Worm (Caenorhabditis elegans) whole organism, L2 larva: ENCODE results near the gene hst-6.

Experiments
- C34F6.9 ChIP-seq: fragments of 150-350 bp; optimal IDR thresholded peaks from 2 replicates; lab custom pipeline; 2014; ENCODE audit warnings: missing biosample characterization, missing genetic modification characterization
- F13H6.1 ChIP-seq: sonication (generic microtip); optimal IDR thresholded peaks from 2 replicates; lab custom pipeline; 2016; ENCODE audit warnings: missing genetic modification characterization, missing compliant biosample characterization
- R02D3.7 ChIP-seq: fragments of 150-350 bp; optimal IDR thresholded peaks from 2 replicates; lab custom pipeline; 2014; ENCODE audit warnings: missing biosample characterization, missing genetic modification characterization
- Y55F3AM.14 ChIP-seq: fragments of 200-800 bp; sonication (Bioruptor generic); optimal IDR thresholded peaks from 2 replicates; lab custom pipeline; 2018; ENCODE audit warnings: mild to moderate bottlenecking, missing genetic modification characterization, missing compliant biosample characterization
- ZK546.5 ChIP-seq: sonication (generic microtip); optimal IDR thresholded peaks from 2 replicates; lab custom pipeline; 2017; ENCODE audit warnings: missing biosample characterization, missing genetic modification characterization
- alr-1 ChIP-seq: fragments of 150-350 bp; optimal IDR thresholded peaks from 2 replicates; lab custom pipeline; 2014; ENCODE audit warnings: missing biosample characterization, missing genetic modification characterization
- aly-2 ChIP-seq: fragments of 150-350 bp; optimal IDR thresholded peaks from 2 replicates; lab custom pipeline; 2014; ENCODE audit warnings: missing biosample characterization, missing genetic modification characterization
- ama-1 ChIP-seq: fragments of 150-350 bp; optimal IDR thresholded peaks from 2 replicates; lab custom pipeline; 2018; ENCODE audit warnings: inconsistent platforms
- blmp-1 ChIP-seq: sonication (generic microtip); optimal IDR thresholded peaks from 2 replicates; lab custom pipeline; 2017; ENCODE audit warnings: missing genetic modification characterization, mild to moderate bottlenecking, missing compliant biosample characterization, antibody characterized with exemption, moderate library complexity; ENCODE audit not compliant: insufficient read depth
- ceh-16 ChIP-seq: fragments of 150-350 bp; optimal IDR thresholded peaks from 2 replicates; lab custom pipeline; 2014; ENCODE audit warnings: missing biosample characterization, missing genetic modification characterization
- ceh-82 ChIP-seq: fragments of 150-350 bp; optimal IDR thresholded peaks from 2 replicates; lab custom pipeline; 2014; ENCODE audit warnings: missing biosample characterization, missing genetic modification characterization
- crh-2 ChIP-seq: sonication (generic microtip); optimal IDR thresholded peaks from 2 replicates; lab custom pipeline; 2017; ENCODE audit warnings: missing biosample characterization, missing genetic modification characterization
- dmd-4 ChIP-seq: sonication (generic microtip); optimal IDR thresholded peaks from 2 replicates; lab custom pipeline; 2017; ENCODE audit warnings: missing biosample characterization, missing genetic modification characterization
- egl-27 ChIP-seq: sonication (generic microtip); optimal IDR thresholded peaks from 3 replicates; lab custom pipeline; 2017; ENCODE audit warnings: missing biosample characterization, missing genetic modification reagents, missing genetic modification characterization
- elt-1 ChIP-seq: fragments of 150-350 bp; optimal IDR thresholded peaks from 2 replicates; lab custom pipeline; 2014; ENCODE audit warnings: missing biosample characterization, missing genetic modification characterization
- elt-3 ChIP-seq: sonication (generic microtip); optimal IDR thresholded peaks from 2 replicates; lab custom pipeline; 2017; ENCODE audit warnings: missing biosample characterization, missing genetic modification characterization
- fos-1 ChIP-seq: fragments of 150-350 bp; optimal IDR thresholded peaks from 2 replicates; lab custom pipeline; 2014; ENCODE audit warnings: missing biosample characterization, missing genetic modification characterization
- gmeb-1 ChIP-seq: fragments of 150-350 bp; optimal IDR thresholded peaks from 2 replicates; lab custom pipeline; 2014; ENCODE audit warnings: missing biosample characterization, missing genetic modification characterization
- lin-11 ChIP-seq: fragments of 150-350 bp; sonication (generic microtip); optimal IDR thresholded peaks from 2 replicates; lab custom pipeline; 2014; ENCODE audit warnings: missing biosample characterization, missing genetic modification characterization, inconsistent platforms, mixed read lengths
- lin-13 ChIP-seq: fragments of 150-350 bp; optimal IDR thresholded peaks from 2 replicates; lab custom pipeline; 2014; ENCODE audit warnings: missing biosample characterization, missing genetic modification reagents, missing genetic modification characterization
- lin-39 ChIP-seq: fragments of 150-350 bp; optimal IDR thresholded peaks from 2 replicates; lab custom pipeline; 2014; ENCODE audit warnings: missing biosample characterization, missing genetic modification reagents, missing genetic modification characterization
- lsy-2 ChIP-seq, 2 experiments: fragments of 150-350 bp in 1 of 2; sonication (generic microtip) in 1 of 2; optimal IDR thresholded peaks; 2 replicates each; lab custom pipeline; 2014 to 2017; ENCODE audit warnings: missing biosample characterization in 2 of 2, missing genetic modification characterization in 2 of 2
- mab-5 ChIP-seq: fragments of 150-350 bp; optimal IDR thresholded peaks from 2 replicates; lab custom pipeline; 2014; ENCODE audit warnings: missing biosample characterization, missing genetic modification characterization
- mbf-1 ChIP-seq: sonication (generic microtip); optimal IDR thresholded peaks from 2 replicates; lab custom pipeline; 2017; ENCODE audit warnings: missing biosample characterization, missing genetic modification characterization
- mdl-1 ChIP-seq, 2 experiments: fragments of 150-350 bp in 1 of 2; sonication (generic microtip) in 1 of 2; optimal IDR thresholded peaks; 2 replicates each; lab custom pipeline; 2017; ENCODE audit warnings: missing biosample characterization in 2 of 2, missing genetic modification characterization in 2 of 2
- nhr-10 ChIP-seq: sonication (generic microtip); optimal IDR thresholded peaks from 2 replicates; lab custom pipeline; 2017; ENCODE audit warnings: missing biosample characterization, missing genetic modification characterization
- nhr-11 ChIP-seq: fragments of 150-350 bp; optimal IDR thresholded peaks from 2 replicates; lab custom pipeline; 2014; ENCODE audit warnings: missing biosample characterization, missing genetic modification characterization
- nhr-12 ChIP-seq: fragments of 150-350 bp; optimal IDR thresholded peaks from 2 replicates; lab custom pipeline; 2014; ENCODE audit warnings: missing biosample characterization, missing genetic modification characterization
- nhr-129 ChIP-seq: fragments of 150-350 bp; optimal IDR thresholded peaks from 2 replicates; lab custom pipeline; 2014; ENCODE audit warnings: missing biosample characterization, missing genetic modification characterization
- nhr-21 ChIP-seq: fragments of 150-350 bp; optimal IDR thresholded peaks from 2 replicates; lab custom pipeline; 2014; ENCODE audit warnings: missing biosample characterization, missing genetic modification characterization
- nhr-23 ChIP-seq: fragments of 150-350 bp; optimal IDR thresholded peaks from 2 replicates; lab custom pipeline; 2014; ENCODE audit warnings: missing biosample characterization, missing genetic modification reagents, missing genetic modification characterization
- nhr-237 ChIP-seq: fragments of 150-350 bp; optimal IDR thresholded peaks from 2 replicates; lab custom pipeline; 2014; ENCODE audit warnings: missing biosample characterization, missing genetic modification characterization
- nhr-25 ChIP-seq: fragments of 150-350 bp; sonication (generic microtip); optimal IDR thresholded peaks from 3 replicates; lab custom pipeline; 2014; ENCODE audit warnings: missing biosample characterization, missing genetic modification characterization
- nhr-6 ChIP-seq: fragments of 150-350 bp; optimal IDR thresholded peaks from 2 replicates; lab custom pipeline; 2014; ENCODE audit warnings: missing biosample characterization, missing genetic modification characterization
- nhr-77 ChIP-seq: fragments of 150-350 bp; optimal IDR thresholded peaks from 2 replicates; lab custom pipeline; 2014; ENCODE audit warnings: missing biosample characterization, missing genetic modification characterization
- peb-1 ChIP-seq: fragments of 150-350 bp; optimal IDR thresholded peaks from 2 replicates; lab custom pipeline; 2014; ENCODE audit warnings: missing biosample characterization, missing genetic modification characterization
- sem-4 ChIP-seq: fragments of 150-350 bp; optimal IDR thresholded peaks from 2 replicates; lab custom pipeline; 2014; ENCODE audit warnings: missing biosample characterization, missing genetic modification reagents, missing genetic modification characterization
- skn-1 ChIP-seq: sonication (generic microtip); optimal IDR thresholded peaks from 2 replicates; lab custom pipeline; 2017; ENCODE audit warnings: missing biosample characterization, missing genetic modification characterization
- sma-3 ChIP-seq: sonication (generic microtip); optimal IDR thresholded peaks from 2 replicates; lab custom pipeline; 2016; ENCODE audit warnings: missing genetic modification reagents, missing genetic modification characterization, missing compliant biosample characterization
- sma-9 ChIP-seq, 2 experiments: fragments of 150-350 bp in 1 of 2; sonication (generic microtip) in 1 of 2; optimal IDR thresholded peaks; 2 replicates each; lab custom pipeline; 2014 to 2016; ENCODE audit warnings: missing genetic modification characterization in 2 of 2, mild to moderate bottlenecking in 1 of 2, missing biosample characterization in 1 of 2, missing compliant biosample characterization in 1 of 2, missing genetic modification reagents in 1 of 2, moderate library complexity in 1 of 2
- snpc-4 ChIP-seq: fragments of 150-350 bp; optimal IDR thresholded peaks from 2 replicates; lab custom pipeline; 2014; ENCODE audit warnings: missing biosample characterization, missing genetic modification characterization
- unc-39 ChIP-seq: fragments of 150-350 bp; optimal IDR thresholded peaks from 2 replicates; lab custom pipeline; 2014; ENCODE audit warnings: missing biosample characterization, missing genetic modification characterization
- unc-55 ChIP-seq: fragments of 150-350 bp; sonication (generic microtip); optimal IDR thresholded peaks from 3 replicates; lab custom pipeline; 2014; ENCODE audit warnings: missing biosample characterization, missing genetic modification reagents, missing genetic modification characterization
- unc-62 ChIP-seq: fragments of 150-350 bp; optimal IDR thresholded peaks from 2 replicates; lab custom pipeline; 2014; ENCODE audit warnings: missing biosample characterization, missing genetic modification reagents, missing genetic modification characterization
- zag-1 ChIP-seq: fragments of 150-350 bp; optimal IDR thresholded peaks from 2 replicates; lab custom pipeline; 2014; ENCODE audit warnings: missing biosample characterization, missing genetic modification characterization
- ztf-1 ChIP-seq: fragments of 200-800 bp; sonication (Bioruptor generic); conservative IDR thresholded peaks from 2 replicates; pipeline ENCODE4 v1.3.6; 2022; ENCODE audit warnings: missing genetic modification characterization, missing compliant biosample characterization
- ztf-11 ChIP-seq: sonication (generic microtip); optimal IDR thresholded peaks from 2 replicates; lab custom pipeline; 2017; ENCODE audit warnings: missing biosample characterization, missing genetic modification characterization
- ztf-4 ChIP-seq: fragments of 150-350 bp; optimal IDR thresholded peaks from 2 replicates; lab custom pipeline; 2014; ENCODE audit warnings: missing biosample characterization, missing genetic modification characterization

The hst-6 gene

DNA sequence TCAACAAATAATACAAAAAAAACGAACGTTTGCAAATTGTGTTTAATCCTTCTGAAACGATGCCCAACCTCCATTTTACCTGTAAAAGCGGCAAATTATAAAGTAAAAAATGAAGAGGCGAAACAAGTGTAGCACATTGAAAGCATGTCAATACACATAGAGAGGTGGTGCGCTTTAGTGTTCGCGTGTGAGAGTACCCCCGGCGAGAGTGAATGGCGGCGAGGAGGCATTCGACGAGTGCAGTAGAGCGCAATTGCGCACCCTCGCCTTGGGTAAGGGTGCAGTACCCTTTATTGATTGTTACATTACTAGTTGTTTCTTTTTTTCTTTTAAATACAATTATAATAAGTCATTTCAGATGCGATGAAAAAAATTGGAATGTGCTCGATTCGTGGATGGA, at the start of gene hst-6:
Gene hst-6, plus strand, starts transcription at position 353 of the 400 bp plus-strand sequence.
- TF ChIP-seq crh-2 (tag; lab: Kevin White, UChicago), result peak; percentile 71
- TF ChIP-seq sem-4 (tag; lab: Kevin White, UChicago), result peak; percentile 29
- peak; percentile 76 for TF ChIP-seq sma-9 (GFP tag; optimal IDR thresholded peaks at IDR 0.05; lab: Kevin White, UChicago)
- TF ChIP-seq sma-9 (tag; optimal IDR thresholded peaks at IDR 0.05; lab: Kevin White, UChicago), result no peak
- peak in 1 of 2 experiments; percentile 0 for TF ChIP-seq mdl-1 (tag; optimal IDR thresholded peaks at IDR 0.05; lab: Kevin White, UChicago)
- TF ChIP-seq nhr-6 (tag; lab: Kevin White, UChicago), result no peak
- no peak for TF ChIP-seq elt-3
- no peak for TF ChIP-seq nhr-12
- TF ChIP-seq C34F6.9 (tag; lab: Kevin White, UChicago), result peak; percentile 80
- TF ChIP-seq egl-27 (tag; lab: Kevin White, UChicago), result no peak
- TF ChIP-seq ztf-11 (tag; lab: Kevin White, UChicago), result no peak
- TF ChIP-seq nhr-77 (tag; lab: Kevin White, UChicago), result no peak
- TF ChIP-seq nhr-237 (tag; lab: Kevin White, UChicago), result no peak
- no peak for TF ChIP-seq ZK546.5 (tag; lab: Kevin White, UChicago)
- no peak for TF ChIP-seq lin-39 (tag; lab: Kevin White, UChicago)
- TF ChIP-seq zag-1 (tag; lab: Kevin White, UChicago), result no peak
- no peak for TF ChIP-seq elt-1 (tag; lab: Kevin White, UChicago)
- peak; percentile 25 for TF ChIP-seq mab-5 (tag; lab: Kevin White, UChicago)
- TF ChIP-seq dmd-4, result no peak
- TF ChIP-seq lin-11 (tag; lab: Kevin White, UChicago), result peak; percentile 51
- TF ChIP-seq ama-1 (lab: Kevin White, UChicago), result no peak
- no peak for TF ChIP-seq unc-62 (GFP tag; lab: Kevin White, UChicago)
- no peak for TF ChIP-seq nhr-10
- TF ChIP-seq R02D3.7 (tag; lab: Kevin White, UChicago), result no peak
- TF ChIP-seq gmeb-1, result peak; percentile 12
- TF ChIP-seq unc-55, result peak; percentile 78
- TF ChIP-seq nhr-21 (tag; lab: Kevin White, UChicago), result no peak
- TF ChIP-seq F13H6.1, result peak; percentile 81
- TF ChIP-seq nhr-129, result peak; percentile 60
- TF ChIP-seq sma-3 (GFP tag; lab: Kevin White, UChicago), result peak; percentile 47
- no peak for TF ChIP-seq unc-39 (tag; lab: Kevin White, UChicago)
- peak; percentile 44 for TF ChIP-seq blmp-1 (tag; lab: Kevin White, UChicago)
- TF ChIP-seq nhr-25, result peak; percentile 67
- TF ChIP-seq ceh-16 (tag; lab: Kevin White, UChicago), result peak; percentile 8
- peak; percentile 41 for TF ChIP-seq fos-1 (tag; lab: Kevin White, UChicago)
- TF ChIP-seq nhr-23, result no peak
- TF ChIP-seq peb-1 (tag; lab: Kevin White, UChicago), result no peak
- TF ChIP-seq nhr-11 (tag; lab: Kevin White, UChicago), result no peak
- TF ChIP-seq snpc-4, result no peak
- TF ChIP-seq ztf-4 (tag; lab: Kevin White, UChicago), result no peak
- peak in 1 of 2 experiments; percentile 23 for TF ChIP-seq lsy-2 (tag; optimal IDR thresholded peaks at IDR 0.05; lab: Kevin White, UChicago)
- no peak for TF ChIP-seq aly-2 (tag; lab: Kevin White, UChicago)
- TF ChIP-seq ceh-82 (tag; lab: Kevin White, UChicago), result no peak
- no peak for TF ChIP-seq Y55F3AM.14 (GFP tag; lab: Kevin White, UChicago)
- no peak for TF ChIP-seq lin-13 (GFP tag; lab: Kevin White, UChicago)
- TF ChIP-seq alr-1 (tag; lab: Kevin White, UChicago), result no peak
- no peak for TF ChIP-seq ztf-1 (GFP tag; lab: Robert Waterston, UW)
- no peak for TF ChIP-seq mbf-1 (tag; lab: Kevin White, UChicago)
- no peak for TF ChIP-seq skn-1 (tag; lab: Kevin White, UChicago)
- TF ChIP-seq, all 48 proteins: peak for 17
